Worm (Caenorhabditis elegans) whole organism, late embryonic: ENCODE measurements around the gene rgs-10.

Experiments
- Y22D7AL.16 ChIP-seq: sonication (generic microtip); optimal IDR thresholded peaks from 2 replicates; lab custom pipeline; 2016; ENCODE audit warnings: missing genetic modification characterization, missing compliant biosample characterization
- ceh-22 ChIP-seq: sonication (generic microtip); optimal IDR thresholded peaks from 2 replicates; lab custom pipeline; 2017; ENCODE audit warnings: missing biosample characterization, missing genetic modification characterization
- fkh-6 ChIP-seq: sonication (generic microtip); optimal IDR thresholded peaks from 2 replicates; lab custom pipeline; 2016; ENCODE audit warnings: missing genetic modification characterization, missing compliant biosample characterization
- nhr-11 ChIP-seq: fragments of 150-350 bp; optimal IDR thresholded peaks from 2 replicates; lab custom pipeline; 2014; ENCODE audit warnings: missing biosample characterization, missing genetic modification characterization
- tbx-2 ChIP-seq: sonication (generic microtip); optimal IDR thresholded peaks from 2 replicates; lab custom pipeline; 2016; ENCODE audit warnings: missing genetic modification characterization, missing compliant biosample characterization

DNA sequence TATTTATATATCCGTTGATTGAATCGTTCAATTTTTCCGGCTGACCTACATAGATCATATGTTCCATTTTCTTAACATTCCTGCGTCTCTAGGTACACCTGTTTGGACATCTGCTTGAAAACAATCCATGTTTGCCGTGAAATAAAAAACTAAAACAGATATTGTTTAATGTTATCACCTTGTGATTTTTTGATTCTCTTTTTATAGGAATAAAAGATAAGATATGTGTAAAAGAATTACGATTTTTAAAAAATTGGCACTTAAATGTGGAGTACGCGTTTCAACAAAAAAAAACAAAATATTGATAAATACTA, 15.2 kb upstream of the rgs-10 start:
- TF ChIP-seq nhr-11 (tag; lab: Kevin White, UChicago) (no peak), Y22D7AL.16 (tag; lab: Kevin White, UChicago) (no peak), ceh-22 (no peak), fkh-6 (no peak), tbx-2 (no peak)
